Fruit fly (Drosophila melanogaster): ENCODE results near the gene CG42705.
A peak's percentile ranks its signal among the peaks of the same experiment; 100 is the strongest.

Gene CG42705

DNA sequence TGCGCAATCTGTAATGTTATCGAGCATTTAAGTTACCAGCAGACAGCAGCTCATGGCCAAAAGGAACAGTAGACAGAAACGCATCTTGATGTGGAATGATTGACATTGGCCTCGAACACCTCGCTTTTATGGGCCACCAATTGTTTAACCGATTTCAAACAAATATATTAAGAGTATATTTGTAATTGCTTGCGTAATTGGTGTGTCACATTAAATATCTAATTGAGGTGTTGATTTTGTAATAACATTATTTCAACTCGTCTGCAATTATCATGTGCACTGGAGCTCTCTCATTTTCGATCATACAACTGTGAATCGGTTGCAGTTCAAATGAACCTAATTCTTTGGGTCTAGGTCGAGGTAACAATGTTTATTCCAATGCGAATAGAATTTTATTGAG is 12.0 kb downstream of the CG42705 start, which contains the start of gene CG32726:
TSS of gene CG32726 (minus strand) at position 101 of the 400 bp plus-strand sequence.
- TF ChIP-seq da (GFP tag; optimal IDR thresholded peaks at IDR 0.05) (no peak), twi (tag; optimal IDR thresholded peaks at IDR 0.05) (no peak), CG11723 (GFP tag; optimal IDR thresholded peaks at IDR 0.05) (no peak), Tbp (GFP tag; optimal IDR thresholded peaks at IDR 0.05) (no peak), Ravus (GFP tag; IDR thresholded peaks at IDR 0.05) (no peak)

DNA sequence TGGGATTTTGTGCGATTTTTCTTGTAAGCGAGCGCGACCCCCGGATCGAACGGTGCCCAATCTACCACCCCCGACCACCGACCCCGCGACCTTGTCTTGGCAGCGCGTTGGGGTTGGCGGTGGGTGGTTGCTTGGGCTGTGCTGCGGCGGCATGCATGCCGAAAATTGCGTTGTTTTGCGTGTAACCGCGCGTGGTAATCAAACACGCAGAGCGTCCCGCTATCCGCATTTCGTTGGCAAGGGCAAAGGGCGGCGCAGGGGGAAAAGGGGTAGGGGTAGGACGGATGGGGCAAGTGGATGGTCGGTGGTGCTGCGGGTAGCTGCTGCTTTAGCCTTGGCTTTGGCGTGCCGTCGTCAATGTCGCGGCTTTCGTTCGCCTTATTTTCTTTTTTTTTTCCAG is 18.7 kb downstream of the CG42705 start:
- TF ChIP-seq chif (GFP tag; optimal IDR thresholded peaks at IDR 0.05): no peak
- no peak for TF ChIP-seq bbx (GFP tag; IDR thresholded peaks at IDR 0.05; ENCODE audit: partially characterized antibody)
- TF ChIP-seq Hey (tag; optimal IDR thresholded peaks at IDR 0.05): peak; percentile 6
- no peak for TF ChIP-seq bsh (GFP tag; optimal IDR thresholded peaks at IDR 0.05)
- TF ChIP-seq mirr (GFP tag; optimal IDR thresholded peaks at IDR 0.05): peak; percentile 27
- TF ChIP-seq CG8290 (GFP tag; optimal IDR thresholded peaks at IDR 0.05): no peak
- TF ChIP-seq CG8290 (tag; optimal IDR thresholded peaks at IDR 0.05): no peak
- no peak for TF ChIP-seq cg (GFP tag; optimal IDR thresholded peaks at IDR 0.05)
- TF ChIP-seq CG14014 (GFP tag; IDR thresholded peaks at IDR 0.05): no peak
- TF ChIP-seq CG15073 (GFP tag; optimal IDR thresholded peaks at IDR 0.05): no peak
- no peak for TF ChIP-seq maf-S (GFP tag; optimal IDR thresholded peaks at IDR 0.05)
- no peak for TF ChIP-seq Mad (GFP tag; optimal IDR thresholded peaks at IDR 0.05)
- no peak for TF ChIP-seq CG10321 (GFP tag; IDR thresholded peaks at IDR 0.05)
- no peak for TF ChIP-seq CG14860 (GFP tag; IDR thresholded peaks at IDR 0.05; ENCODE audit: partially characterized antibody)
- no peak for TF ChIP-seq chinmo (GFP tag; IDR thresholded peaks at IDR 0.05; ENCODE audit: partially characterized antibody)
- TF ChIP-seq Dbx (GFP tag; IDR thresholded peaks at IDR 0.05): no peak
- no peak for TF ChIP-seq Spps (tag; optimal IDR thresholded peaks at IDR 0.05)
- no peak for TF ChIP-seq CG17829 (tag; optimal IDR thresholded peaks at IDR 0.05)
- no peak for TF ChIP-seq oc (tag; optimal IDR thresholded peaks at IDR 0.05)
- no peak for TF ChIP-seq CG15514 (GFP tag; optimal IDR thresholded peaks at IDR 0.05)
- no peak for TF ChIP-seq D19B (GFP tag; optimal IDR thresholded peaks at IDR 0.05)
- no peak for TF ChIP-seq sr (GFP tag; IDR thresholded peaks at IDR 0.05)
- TF ChIP-seq crol (GFP tag; IDR thresholded peaks at IDR 0.05): peak; percentile 85
- TF ChIP-seq HmgD (GFP tag; optimal IDR thresholded peaks at IDR 0.05): no peak
- peak; percentile 81 for TF ChIP-seq nerfin-1 (tag; optimal IDR thresholded peaks at IDR 0.05)
- TF ChIP-seq HHEX (GFP tag; optimal IDR thresholded peaks at IDR 0.05): no peak

DNA sequence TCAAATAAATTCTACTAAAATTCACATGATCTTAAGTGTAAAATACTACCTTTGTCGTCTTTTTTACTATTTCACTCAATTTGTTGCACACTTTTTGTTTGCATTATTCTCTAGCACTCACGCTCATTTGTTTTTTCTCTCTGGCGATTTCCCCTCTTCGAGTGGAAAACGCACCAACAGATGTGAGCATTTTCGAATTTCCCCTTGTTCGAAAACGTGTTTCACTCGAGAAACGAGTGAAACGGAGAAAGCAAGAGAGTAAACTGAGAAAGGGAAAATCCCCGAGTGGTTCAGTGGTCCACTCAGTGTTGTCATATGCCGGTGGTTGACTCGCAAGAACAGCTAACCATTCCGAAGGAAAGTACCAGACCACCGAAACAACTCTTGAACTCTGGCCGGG is 31.4 kb downstream of the CG42705 start:
- TF ChIP-seq Deaf1 (tag; optimal IDR thresholded peaks at IDR 0.05): peak; percentile 24
- peak; percentile 42; the same call in 1 of the 3 replicates for TF ChIP-seq zen2 (GFP tag; IDR thresholded peaks at IDR 0.05; ENCODE audit: partially characterized antibody)
- TF ChIP-seq Trl (optimal IDR thresholded peaks at IDR 0.05): peak; percentile 16 to 49
- TF ChIP-seq Trl (GFP tag; optimal IDR thresholded peaks at IDR 0.05): no peak
- TF ChIP-seq Nf-YB (GFP tag; optimal IDR thresholded peaks at IDR 0.05): peak; percentile 48
- TF ChIP-seq zen (tag; optimal IDR thresholded peaks at IDR 0.05): no peak
- peak; percentile 37; the same call in 1 of the 2 replicates for TF ChIP-seq Bgb (GFP tag; IDR thresholded peaks at IDR 0.05; ENCODE audit: partially characterized antibody)
- peak; percentile 13; the same call in 1 of the 2 replicates for TF ChIP-seq amos (GFP tag; IDR thresholded peaks at IDR 0.05; ENCODE audit: partially characterized antibody)
- peak; percentile 99 for TF ChIP-seq z (GFP tag; IDR thresholded peaks at IDR 0.05)
- TF ChIP-seq bbx (GFP tag; IDR thresholded peaks at IDR 0.05; ENCODE audit: partially characterized antibody): peak; percentile 64
- no peak for TF ChIP-seq CG5953 (GFP tag; IDR thresholded peaks at IDR 0.05)
- no peak for TF ChIP-seq CG12659 (GFP tag; optimal IDR thresholded peaks at IDR 0.05)
- TF ChIP-seq CG17328 (GFP tag; IDR thresholded peaks at IDR 0.05): no peak
- TF ChIP-seq CG4730 (GFP tag; IDR thresholded peaks at IDR 0.05): no peak
- TF ChIP-seq lbe (GFP tag; optimal IDR thresholded peaks at IDR 0.05): no peak
